Fruit fly (Drosophila melanogaster) whole organism: ENCODE measurements around the gene CHES-1-like.

Source experiments
- CG8478 ChIP-seq: fragments of >200 bp; optimal IDR thresholded peaks from 2 replicates; lab custom pipeline; 2018; ENCODE audit warnings: inconsistent platforms
- Dll ChIP-seq: fragments of >200 bp; optimal IDR thresholded peaks from 2 replicates; lab custom pipeline; 2017
- EcR ChIP-seq, 2 experiments: fragments of >200 bp; optimal IDR thresholded peaks; 2 replicates each; lab custom pipeline; 2017; ENCODE audit warnings: missing biosample characterization in 2 of 2, missing genetic modification characterization in 2 of 2, missing genetic modification reagents in 2 of 2
- pan ChIP-seq: fragments of >200 bp; optimal IDR thresholded peaks from 2 replicates; lab custom pipeline; 2017
- psq ChIP-seq: fragments of >200 bp; optimal IDR thresholded peaks from 2 replicates; lab custom pipeline; 2017
- usp ChIP-seq: fragments of >200 bp; optimal IDR thresholded peaks from 2 replicates; lab custom pipeline; 2017; ENCODE audit warnings: missing biosample characterization, missing genetic modification characterization, mixed read lengths

The CHES-1-like gene

dm6 chrX:7708942-7709707, at the start of gene CHES-1-like:
CHES-1-like (minus strand) TSS chrX:7709385.
- no peak for TF ChIP-seq usp (GFP tag; lab: Kevin White, UChicago)
- peak; percentile 58 for TF ChIP-seq Dll (lab: Kevin White, UChicago)

dm6 chrX:7746342-7746741, 37.2 kb upstream of the CHES-1-like start:
- TF ChIP-seq usp (GFP tag; lab: Kevin White, UChicago), result no peak
- TF ChIP-seq pan (lab: Kevin White, UChicago), result no peak
- no peak for TF ChIP-seq psq
- TF ChIP-seq CG8478 (lab: Kevin White, UChicago), result no peak
- TF ChIP-seq EcR (GFP tag; optimal IDR thresholded peaks at IDR 0.05; lab: Kevin White, UChicago), result no peak

dm6 chrX:7744036-7744435, 34.9 kb upstream of the CHES-1-like start:
- TF ChIP-seq pan (lab: Kevin White, UChicago) (no peak), CG8478 (lab: Kevin White, UChicago) (no peak), usp (GFP tag; lab: Kevin White, UChicago) (no peak), psq (no peak), Dll (lab: Kevin White, UChicago) (no peak), EcR (GFP tag; optimal IDR thresholded peaks at IDR 0.05; lab: Kevin White, UChicago) (no peak)

dm6 chrX:7737156-7737771, 28.1 kb upstream of the CHES-1-like start:
- TF ChIP-seq EcR (GFP tag; optimal IDR thresholded peaks at IDR 0.05; lab: Kevin White, UChicago) (no peak), psq (no peak), Dll (lab: Kevin White, UChicago) (no peak), usp (GFP tag; lab: Kevin White, UChicago) (no peak), pan (lab: Kevin White, UChicago) (no peak), CG8478 (lab: Kevin White, UChicago) (no peak)

dm6 chrX:7736593-7736992, 27.4 kb upstream of the CHES-1-like start, which contains the start of gene Tom40:
Tom40 (plus strand) TSS chrX:7736893.
- TF ChIP-seq Dll (lab: Kevin White, UChicago) (no peak), EcR (GFP tag; optimal IDR thresholded peaks at IDR 0.05; lab: Kevin White, UChicago) (no peak), pan (lab: Kevin White, UChicago) (no peak), CG8478 (lab: Kevin White, UChicago) (no peak), psq (no peak), usp (GFP tag; lab: Kevin White, UChicago) (no peak)

- no peak for TF ChIP-seq EcR (GFP tag; optimal IDR thresholded peaks at IDR 0.05; lab: Kevin White, UChicago)
- no peak for TF ChIP-seq usp (GFP tag; lab: Kevin White, UChicago)
- no peak for TF ChIP-seq pan (lab: Kevin White, UChicago)
These were observed 26.1 kb upstream of the CHES-1-like start for dm6 chrX:7735262-7735661.

- TF ChIP-seq EcR (GFP tag; optimal IDR thresholded peaks at IDR 0.05; lab: Kevin White, UChicago) (no peak), CG8478 (lab: Kevin White, UChicago) (no peak), Dll (lab: Kevin White, UChicago) (no peak), psq (no peak), usp (GFP tag; lab: Kevin White, UChicago) (no peak), pan (lab: Kevin White, UChicago) (no peak)
These were observed 25.1 kb upstream of the CHES-1-like start, which contains the start of the genes Pdp and Rab39 for dm6 chrX:7734131-7734930. Pdp (minus strand) TSS chrX:7734651. Rab39 (plus strand) TSS chrX:7734923.

dm6 chrX:7728251-7729164, 19.3 kb upstream of the CHES-1-like start, which contains the start of the genes NELF-B and CG12155:
NELF-B (minus strand) TSS chrX:7728361.
CG12155 (plus strand) TSS chrX:7728755.
- no peak for TF ChIP-seq Dll (lab: Kevin White, UChicago)
- no peak for TF ChIP-seq EcR (GFP tag; optimal IDR thresholded peaks at IDR 0.05; lab: Kevin White, UChicago)
- no peak for TF ChIP-seq pan (lab: Kevin White, UChicago)

- TF ChIP-seq psq, result no peak
- TF ChIP-seq pan (lab: Kevin White, UChicago), result no peak
- TF ChIP-seq Dll (lab: Kevin White, UChicago), result no peak
- no peak for TF ChIP-seq CG8478 (lab: Kevin White, UChicago)
- no peak for TF ChIP-seq EcR (GFP tag; optimal IDR thresholded peaks at IDR 0.05; lab: Kevin White, UChicago)
- TF ChIP-seq usp (GFP tag; lab: Kevin White, UChicago), result no peak
These were observed 12.7 kb upstream of the CHES-1-like start, which contains the start of gene Hira for dm6 chrX:7721905-7722304. Hira (plus strand) TSS chrX:7722119.

- TF ChIP-seq psq (no peak), usp (GFP tag; lab: Kevin White, UChicago) (no peak), EcR (GFP tag; optimal IDR thresholded peaks at IDR 0.05; lab: Kevin White, UChicago) (no peak), CG8478 (lab: Kevin White, UChicago) (no peak), Dll (lab: Kevin White, UChicago) (no peak), pan (lab: Kevin White, UChicago) (no peak)
These were observed 8.6 kb upstream of the CHES-1-like start, which contains the start of gene CG15478 for dm6 chrX:7717832-7718231. CG15478 (minus strand) TSS chrX:7717932.
